Worm (Caenorhabditis elegans): ENCODE data around the gene rsa-2.

DNA sequence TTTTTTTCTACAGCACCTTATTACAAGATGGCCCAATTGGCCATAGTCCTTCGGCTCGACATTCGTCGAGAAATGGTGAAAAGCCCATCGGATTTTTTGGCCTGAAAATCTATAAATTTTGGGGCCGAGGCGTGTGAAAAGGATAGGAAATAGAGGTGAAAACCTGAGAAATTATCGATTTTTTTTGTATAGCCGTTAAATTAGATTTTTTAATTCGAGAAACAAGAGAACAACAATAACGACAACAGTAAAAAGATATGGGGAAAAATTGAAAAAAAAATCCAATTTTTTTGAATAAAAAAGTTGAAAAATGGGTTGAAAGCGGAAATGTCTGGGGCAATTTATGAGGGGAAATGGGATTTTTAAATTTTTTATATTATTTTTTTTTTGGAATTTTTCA lies 36.6 kb downstream of the rsa-2 start, which contains the start of gene hmt-1:
- TF ChIP-seq unc-62 (GFP tag; optimal IDR thresholded peaks at IDR 0.05) (no peak), elt-1 (tag; optimal IDR thresholded peaks at IDR 0.05) (no peak), ceh-82 (tag; optimal IDR thresholded peaks at IDR 0.05) (no peak), mab-5 (tag; optimal IDR thresholded peaks at IDR 0.05) (no peak), gmeb-1 (tag; optimal IDR thresholded peaks at IDR 0.05) (no peak), aly-2 (tag; optimal IDR thresholded peaks at IDR 0.05) (no peak), nhr-11 (tag; optimal IDR thresholded peaks at IDR 0.05) (no peak), unc-39 (tag; optimal IDR thresholded peaks at IDR 0.05) (no peak), ZK546.5 (tag; optimal IDR thresholded peaks at IDR 0.05) (no peak), zag-1 (tag; optimal IDR thresholded peaks at IDR 0.05) (no peak), ztf-11 (tag; optimal IDR thresholded peaks at IDR 0.05) (no peak), alr-1 (tag; optimal IDR thresholded peaks at IDR 0.05) (no peak), ama-1 (optimal IDR thresholded peaks at IDR 0.05) (no peak)
